Fruit fly (Drosophila melanogaster) whole organism, wandering third instar larva: ENCODE data around the gene CG6356.

ENCODE experiments used
- CG9705 ChIP-seq: fragments of 200-800 bp; sonication (Bioruptor generic); optimal IDR thresholded peaks from 2 replicates; lab custom pipeline; 2018; ENCODE audit warnings: missing biosample characterization, mild to moderate bottlenecking, missing genetic modification characterization
- CrebA ChIP-seq: fragments of 200-800 bp; sonication (Bioruptor generic); optimal IDR thresholded peaks from 2 replicates; lab custom pipeline; 2016; ENCODE audit warnings: missing biosample characterization, mild to moderate bottlenecking, missing genetic modification characterization, borderline replicate concordance
- Dfd ChIP-seq: fragments of >200 bp; optimal IDR thresholded peaks from 2 replicates; lab custom pipeline; 2017; ENCODE audit warnings: missing biosample characterization, missing genetic modification characterization
- Dif ChIP-seq: fragments of 200-275, 200-300 bp; sonication (Bioruptor generic); optimal IDR thresholded peaks from 2 replicates; lab custom pipeline; 2018; ENCODE audit warnings: missing biosample characterization, missing genetic modification characterization; ENCODE audit not compliant: partially characterized antibody
- GATAd ChIP-seq: sonication (Bioruptor generic); optimal IDR thresholded peaks from 2 replicates; lab custom pipeline; 2016; ENCODE audit warnings: missing biosample characterization, missing genetic modification characterization
- HLH106 ChIP-seq: fragments of 200-800 bp; optimal IDR thresholded peaks from 3 replicates; lab custom pipeline; 2019; ENCODE audit warnings: missing biosample characterization, mild to moderate bottlenecking, missing genetic modification characterization, moderate library complexity
- Hnf4 ChIP-seq: fragments of 200-800 bp; sonication (Bioruptor generic); optimal IDR thresholded peaks from 2 replicates; lab custom pipeline; 2016; ENCODE audit warnings: missing biosample characterization, mild to moderate bottlenecking, missing genetic modification characterization
- Hr78 ChIP-seq: fragments of >200 bp; optimal IDR thresholded peaks from 2 replicates; lab custom pipeline; 2017; ENCODE audit warnings: missing biosample characterization, missing genetic modification characterization
- Hr83 ChIP-seq: fragments of 200-300 bp; sonication (Bioruptor generic); optimal IDR thresholded peaks from 2 replicates; lab custom pipeline; 2016; ENCODE audit warnings: missing biosample characterization, mild to moderate bottlenecking, missing genetic modification characterization, moderate library complexity; ENCODE audit not compliant: poor library complexity, severe bottlenecking
- Jra ChIP-seq: sonication (Bioruptor generic); optimal IDR thresholded peaks from 2 replicates; lab custom pipeline; 2016; ENCODE audit warnings: missing biosample characterization, missing genetic modification characterization
- Mio ChIP-seq: sonication (Bioruptor generic); optimal IDR thresholded peaks from 2 replicates; lab custom pipeline; 2016; ENCODE audit warnings: missing biosample characterization, missing genetic modification characterization
- Myc ChIP-seq: fragments of >200 bp; optimal IDR thresholded peaks from 2 replicates; lab custom pipeline; 2017
- OdsH ChIP-seq: fragments of 200-800 bp; sonication (Bioruptor generic); optimal IDR thresholded peaks from 2 replicates; lab custom pipeline; 2016; ENCODE audit warnings: missing biosample characterization, mild to moderate bottlenecking, missing genetic modification characterization
- Rel ChIP-seq, 2 experiments: fragments of 200-800 bp; sonication (Bioruptor generic) in 1 of 2; optimal IDR thresholded peaks; 2 replicates in 1 of 2; 3 replicates in 1 of 2; lab custom pipeline; 2016 to 2019; ENCODE audit warnings: mild to moderate bottlenecking in 2 of 2, missing biosample characterization in 2 of 2, missing genetic modification characterization in 2 of 2, moderate library complexity in 1 of 2
- Sp1 ChIP-seq: fragments of 200-800 bp; sonication (Bioruptor generic); optimal IDR thresholded peaks from 3 replicates; lab custom pipeline; 2019; ENCODE audit warnings: missing biosample characterization, mild to moderate bottlenecking, missing genetic modification characterization, moderate library complexity
- Vsx2 ChIP-seq: fragments of 200-300, 225-300 bp; sonication (Bioruptor generic); optimal IDR thresholded peaks from 2 replicates; lab custom pipeline; 2018; ENCODE audit warnings: missing biosample characterization, missing genetic modification characterization; ENCODE audit not compliant: partially characterized antibody
- br ChIP-seq: fragments of 200-800 bp; sonication (Bioruptor generic); optimal IDR thresholded peaks from 2 replicates; lab custom pipeline; 2016; ENCODE audit warnings: missing biosample characterization, missing genetic modification characterization
- dmrt93B ChIP-seq: fragments of 200-800 bp; sonication (Bioruptor generic); optimal IDR thresholded peaks from 2 replicates; lab custom pipeline; 2018; ENCODE audit warnings: missing biosample characterization, mild to moderate bottlenecking, missing genetic modification characterization
- dsf ChIP-seq: sonication (Bioruptor generic); optimal IDR thresholded peaks from 2 replicates; lab custom pipeline; 2016; ENCODE audit warnings: missing biosample characterization, missing genetic modification characterization, borderline replicate concordance
- foxo ChIP-seq, 2 experiments: fragments of 200-800 bp; sonication (Bioruptor generic); optimal IDR thresholded peaks; 2 replicates in 1 of 2; 3 replicates in 1 of 2; lab custom pipeline; 2016 to 2017; ENCODE audit warnings: missing biosample characterization in 2 of 2, missing genetic modification characterization in 2 of 2
- fru ChIP-seq: fragments of 200-800 bp; sonication (Bioruptor generic); optimal IDR thresholded peaks from 3 replicates; lab custom pipeline; 2016; ENCODE audit warnings: missing biosample characterization, mild to moderate bottlenecking, missing genetic modification characterization
- h ChIP-seq: fragments of 200-800 bp; sonication (Bioruptor generic); optimal IDR thresholded peaks from 3 replicates; lab custom pipeline; 2016; ENCODE audit warnings: missing biosample characterization, mild to moderate bottlenecking, missing genetic modification characterization
- jim ChIP-seq: fragments of 175-275, 200-325 bp; sonication (Bioruptor generic); optimal IDR thresholded peaks from 2 replicates; lab custom pipeline; 2016; ENCODE audit warnings: missing biosample characterization, mild to moderate bottlenecking, missing genetic modification characterization
- lola ChIP-seq: fragments of >200 bp; optimal IDR thresholded peaks from 2 replicates; lab custom pipeline; 2017; ENCODE audit warnings: missing biosample characterization, missing genetic modification characterization
- pan ChIP-seq: fragments of >200 bp; optimal IDR thresholded peaks from 2 replicates; lab custom pipeline; 2017
- psq ChIP-seq: fragments of 200-800 bp; sonication (Bioruptor generic); optimal IDR thresholded peaks from 3 replicates; lab custom pipeline; 2017; ENCODE audit warnings: missing biosample characterization, mild to moderate bottlenecking, missing genetic modification characterization, moderate library complexity
- rgr ChIP-seq: fragments of 200-800 bp; sonication (Bioruptor generic); optimal IDR thresholded peaks from 3 replicates; lab custom pipeline; 2016; ENCODE audit warnings: missing biosample characterization, mild to moderate bottlenecking, missing genetic modification characterization
- sage ChIP-seq: fragments of 200-800 bp; sonication (Bioruptor generic); optimal IDR thresholded peaks from 2 replicates; lab custom pipeline; 2016; ENCODE audit warnings: missing biosample characterization, mild to moderate bottlenecking, missing genetic modification characterization
- sv ChIP-seq: fragments of 200-800 bp; sonication (Bioruptor generic); optimal IDR thresholded peaks from 3 replicates; lab custom pipeline; 2016; ENCODE audit warnings: missing biosample characterization, missing genetic modification characterization
- tai ChIP-seq: sonication (Bioruptor generic); optimal IDR thresholded peaks from 2 replicates; lab custom pipeline; 2016; ENCODE audit warnings: missing biosample characterization, missing genetic modification characterization
- usp ChIP-seq: fragments of >200 bp; optimal IDR thresholded peaks from 2 replicates; lab custom pipeline; 2017; ENCODE audit warnings: missing biosample characterization, missing genetic modification characterization

CG6356 gene

DNA sequence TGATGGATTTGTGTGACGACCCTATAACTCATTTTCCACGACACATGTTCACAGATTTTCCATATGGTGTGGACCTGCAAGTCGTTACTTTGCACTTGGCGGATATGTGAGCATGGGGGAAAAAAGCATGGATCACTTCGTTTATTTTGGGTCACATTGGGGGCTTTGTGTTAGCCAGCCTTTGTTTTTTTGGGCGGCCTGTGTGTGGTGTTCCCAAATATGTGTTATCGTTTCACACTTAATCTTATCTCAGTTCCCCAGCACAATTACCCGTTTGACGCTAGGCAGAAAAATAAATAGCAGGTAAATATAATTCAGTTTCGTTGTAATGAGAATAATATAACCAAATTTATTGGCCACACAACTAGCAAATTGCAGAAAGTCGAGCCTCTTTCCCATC, 15.5 kb upstream of the CG6356 start:
- TF ChIP-seq sage = no peak
- no peak for TF ChIP-seq pan (lab: Kevin White, UChicago)
- no peak for TF ChIP-seq GATAd (GFP tag; lab: Kevin White, UChicago)
- TF ChIP-seq Rel (GFP tag; optimal IDR thresholded peaks at IDR 0.05; lab: Kevin White, UChicago) = no peak
- peak; percentile 85 for TF ChIP-seq Rel (tag; optimal IDR thresholded peaks at IDR 0.05; lab: Kevin White, UChicago)
- TF ChIP-seq, all 38 proteins: peak for 1

DNA sequence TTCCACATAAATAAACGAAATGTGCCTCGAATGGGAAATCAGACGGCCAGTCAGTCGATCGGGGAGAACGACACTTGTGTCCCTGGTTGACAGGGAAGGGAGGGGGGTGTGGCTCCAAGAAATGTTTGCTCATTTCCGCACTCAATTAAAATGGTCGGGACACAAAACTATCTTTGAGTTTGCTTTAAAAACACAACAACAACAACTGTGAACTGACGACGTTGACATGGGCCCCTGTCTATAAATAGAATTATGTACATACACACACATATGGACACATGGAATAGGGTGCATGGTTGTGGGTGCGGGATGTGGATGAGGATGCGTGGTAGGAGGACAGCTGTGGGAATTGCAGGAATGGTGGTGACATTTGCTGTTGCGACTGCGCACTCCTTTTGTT, 13.7 kb upstream of the CG6356 start:
- no peak for TF ChIP-seq Dfd (GFP tag; lab: Kevin White, UChicago)
- no peak for TF ChIP-seq usp (GFP tag; lab: Kevin White, UChicago)
- no peak for TF ChIP-seq lola
- no peak for TF ChIP-seq Vsx2
- TF ChIP-seq Hnf4 = no peak
- no peak for TF ChIP-seq CrebA (GFP tag; lab: Kevin White, UChicago)
- no peak for TF ChIP-seq fru (GFP tag; lab: Kevin White, UChicago)
- TF ChIP-seq GATAd (GFP tag; lab: Kevin White, UChicago) = no peak
- TF ChIP-seq Mio (GFP tag; lab: Kevin White, UChicago) = no peak
- TF ChIP-seq Hr78 (GFP tag; lab: Kevin White, UChicago) = no peak
- no peak for TF ChIP-seq Hr83 (GFP tag; lab: Kevin White, UChicago)
- TF ChIP-seq br = no peak
- no peak for TF ChIP-seq Rel (GFP tag; optimal IDR thresholded peaks at IDR 0.05; lab: Kevin White, UChicago)
- TF ChIP-seq Rel (tag; optimal IDR thresholded peaks at IDR 0.05; lab: Kevin White, UChicago) = no peak
- TF ChIP-seq h (GFP tag; lab: Kevin White, UChicago) = no peak
- no peak for TF ChIP-seq OdsH (GFP tag; lab: Kevin White, UChicago)
- no peak for TF ChIP-seq dmrt93B (GFP tag; lab: Kevin White, UChicago)

dm6 chr3R:24270578-24270977, 13.2 kb upstream of the CG6356 start:
- TF ChIP-seq sv (GFP tag; lab: Kevin White, UChicago) (no peak), br (no peak), lola (no peak), Mio (GFP tag; lab: Kevin White, UChicago) (no peak), Vsx2 (no peak), GATAd (GFP tag; lab: Kevin White, UChicago) (no peak), fru (GFP tag; lab: Kevin White, UChicago) (no peak), usp (GFP tag; lab: Kevin White, UChicago) (no peak), OdsH (GFP tag; lab: Kevin White, UChicago) (no peak), Myc (lab: Kevin White, UChicago) (no peak), Hnf4 (no peak), rgr (no peak), Jra (GFP tag; lab: Kevin White, UChicago) (no peak), HLH106 (no peak), CG9705 (no peak), dsf (no peak), CrebA (GFP tag; lab: Kevin White, UChicago) (no peak), Hr83 (GFP tag; lab: Kevin White, UChicago) (no peak), tai (GFP tag; lab: Kevin White, UChicago) (no peak), dmrt93B (GFP tag; lab: Kevin White, UChicago) (no peak)

DNA sequence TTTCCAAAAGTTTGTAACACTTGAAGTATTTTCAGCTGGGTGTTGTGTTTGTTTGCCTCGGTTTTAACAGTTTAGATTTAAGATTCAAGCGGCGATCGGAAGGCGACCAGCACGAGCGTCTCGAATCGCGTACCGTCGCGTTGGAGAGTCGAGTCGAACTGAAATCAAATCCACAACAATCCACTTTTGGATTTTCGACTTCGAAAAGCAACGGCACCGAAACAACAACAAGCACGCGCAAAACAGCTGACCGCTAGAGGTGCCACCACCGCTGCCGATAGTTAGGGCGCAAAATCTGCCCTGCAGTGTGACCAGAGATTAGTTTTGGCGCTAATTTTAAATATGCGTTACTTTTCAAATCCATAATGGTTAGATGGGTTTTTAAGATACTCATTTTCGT, 12.7 kb upstream of the CG6356 start, which contains the start of gene jar:
jar (minus strand) TSS at position 163 of the 400 bp plus-strand sequence.
- no peak for TF ChIP-seq foxo (GFP tag; optimal IDR thresholded peaks at IDR 0.05; lab: Kevin White, UChicago)
- TF ChIP-seq sage = no peak
- peak; percentile 36 for TF ChIP-seq Sp1 (GFP tag; lab: Kevin White, UChicago)
- TF ChIP-seq HLH106 = peak; percentile 17
- no peak for TF ChIP-seq fru (GFP tag; lab: Kevin White, UChicago)
- TF ChIP-seq rgr = peak; percentile 1
- TF ChIP-seq Dfd (GFP tag; lab: Kevin White, UChicago) = no peak
- peak; percentile 4 for TF ChIP-seq OdsH (GFP tag; lab: Kevin White, UChicago)
- no peak for TF ChIP-seq sv (GFP tag; lab: Kevin White, UChicago)
- peak; percentile 64 for TF ChIP-seq h (GFP tag; lab: Kevin White, UChicago)
- TF ChIP-seq Vsx2 = no peak
- no peak for TF ChIP-seq Mio (GFP tag; lab: Kevin White, UChicago)
- TF ChIP-seq CG9705 = no peak
- TF ChIP-seq psq (GFP tag; lab: Kevin White, UChicago) = no peak
- no peak for TF ChIP-seq GATAd (GFP tag; lab: Kevin White, UChicago)
- TF ChIP-seq Rel (GFP tag; optimal IDR thresholded peaks at IDR 0.05; lab: Kevin White, UChicago) = no peak
- TF ChIP-seq Rel (tag; optimal IDR thresholded peaks at IDR 0.05; lab: Kevin White, UChicago) = peak; percentile 85
- TF ChIP-seq br = peak; percentile 12
- no peak for TF ChIP-seq CrebA (GFP tag; lab: Kevin White, UChicago)
- TF ChIP-seq jim (GFP tag; lab: Kevin White, UChicago) = peak; percentile 1
- TF ChIP-seq Myc (lab: Kevin White, UChicago) = peak; percentile 54
- peak; percentile 49 for TF ChIP-seq Dif (GFP tag; lab: Kevin White, UChicago)
- peak; percentile 61 for TF ChIP-seq Hr83 (GFP tag; lab: Kevin White, UChicago)
- TF ChIP-seq pan (lab: Kevin White, UChicago) = no peak
- TF ChIP-seq Jra (GFP tag; lab: Kevin White, UChicago) = peak; percentile 57
